Worm (Caenorhabditis elegans) whole organism, L1 larva: ENCODE results near the gene fndc-1.

Source experiments
- C04F5.9 ChIP-seq: sonication (generic microtip); optimal IDR thresholded peaks from 2 replicates; lab custom pipeline; 2016; ENCODE audit warnings: missing genetic modification characterization, missing compliant biosample characterization
- C16A3.4 ChIP-seq: fragments of 150-350 bp; optimal IDR thresholded peaks from 2 replicates; lab custom pipeline; 2014; ENCODE audit warnings: missing biosample characterization, missing genetic modification characterization
- C34B4.2 ChIP-seq: sonication (generic microtip); optimal IDR thresholded peaks from 2 replicates; lab custom pipeline; 2017; ENCODE audit warnings: mild to moderate bottlenecking, missing genetic modification characterization, missing compliant biosample characterization
- Y116A8C.19 ChIP-seq: sonication (generic microtip); optimal IDR thresholded peaks from 2 replicates; lab custom pipeline; 2016; ENCODE audit warnings: missing compliant biosample characterization, missing genetic modification characterization, borderline replicate concordance
- alr-1 ChIP-seq: fragments of 200-800 bp; sonication (Bioruptor generic); optimal IDR thresholded peaks from 2 replicates; lab custom pipeline; 2018; ENCODE audit warnings: borderline replicate concordance, mild to moderate bottlenecking, missing genetic modification characterization, missing compliant biosample characterization
- ama-1 ChIP-seq: fragments of 150-350 bp; optimal IDR thresholded peaks from 2 replicates; lab custom pipeline; 2014
- blmp-1 ChIP-seq: fragments of 150-350 bp; optimal IDR thresholded peaks from 2 replicates; lab custom pipeline; 2014; ENCODE audit warnings: missing biosample characterization, missing genetic modification characterization
- ceh-82 ChIP-seq, 3 experiments: fragments of 150-350 bp in 1 of 3; sonication (generic microtip) in 2 of 3; optimal IDR thresholded peaks; 2 replicates each; lab custom pipeline; 2014 to 2017; ENCODE audit warnings: missing biosample characterization in 3 of 3, missing genetic modification characterization in 3 of 3
- ceh-88 ChIP-seq: fragments of 200-800 bp; sonication (Bioruptor generic); IDR thresholded peaks from 2 replicates; pipeline ENCODE4 v1.3.6; 2022; ENCODE audit warnings: missing genetic modification characterization, missing compliant biosample characterization
- dpl-1 ChIP-seq, 3 experiments: fragments of 150-350 bp in 2 of 3; sonication (generic microtip) in 1 of 3; optimal IDR thresholded peaks; 2 replicates each; lab custom pipeline; 2014 to 2017; ENCODE audit warnings: missing biosample characterization in 3 of 3, missing genetic modification characterization in 3 of 3, missing genetic modification reagents in 3 of 3
- efl-1 ChIP-seq, 4 experiments: fragments of 150-350 bp; optimal IDR thresholded peaks in 3 of 4; peaks in 1 of 4; 1 replicate in 1 of 4; 2 replicates in 3 of 4; lab custom pipeline; 2014; ENCODE audit warnings: missing biosample characterization in 2 of 4, missing genetic modification characterization in 2 of 4, missing genetic modification reagents in 2 of 4
- efl-3 ChIP-seq: fragments of 200-800 bp; sonication (Bioruptor generic); optimal IDR thresholded peaks from 2 replicates; lab custom pipeline; 2018; ENCODE audit warnings: mild to moderate bottlenecking, missing genetic modification characterization, missing compliant biosample characterization
- elt-2 ChIP-seq: sonication (generic microtip); optimal IDR thresholded peaks from 2 replicates; lab custom pipeline; 2016; ENCODE audit warnings: missing genetic modification characterization, mild to moderate bottlenecking, inconsistent platforms, missing compliant biosample characterization, missing genetic modification reagents
- fkh-10 ChIP-seq: sonication (generic microtip); optimal IDR thresholded peaks from 2 replicates; lab custom pipeline; 2017; ENCODE audit warnings: missing biosample characterization, missing genetic modification reagents, missing genetic modification characterization
- fkh-8 ChIP-seq: sonication (generic microtip); optimal IDR thresholded peaks from 2 replicates; lab custom pipeline; 2016; ENCODE audit warnings: mild to moderate bottlenecking, missing genetic modification characterization, missing compliant biosample characterization
- fos-1 ChIP-seq: fragments of 150-350 bp; optimal IDR thresholded peaks from 2 replicates; lab custom pipeline; 2014; ENCODE audit warnings: missing biosample characterization, missing genetic modification characterization
- hlh-4 ChIP-seq: sonication (generic microtip); optimal IDR thresholded peaks from 2 replicates; lab custom pipeline; 2016; ENCODE audit warnings: mild to moderate bottlenecking, missing genetic modification characterization, missing compliant biosample characterization
- hpl-2 ChIP-seq: fragments of 150-350 bp; optimal IDR thresholded peaks from 2 replicates; lab custom pipeline; 2014; ENCODE audit warnings: missing biosample characterization, missing genetic modification reagents, missing genetic modification characterization
- irx-1 ChIP-seq: sonication (generic microtip); optimal IDR thresholded peaks from 2 replicates; lab custom pipeline; 2016; ENCODE audit warnings: missing genetic modification characterization, missing compliant biosample characterization
- isw-1 ChIP-seq: fragments of 200-800 bp; sonication (Bioruptor generic); IDR thresholded peaks from 2 replicates; pipeline ENCODE4 v1.3.6; 2022; ENCODE audit warnings: missing genetic modification characterization, missing compliant biosample characterization
- jun-1 ChIP-seq: fragments of 150-350 bp; optimal IDR thresholded peaks from 2 replicates; lab custom pipeline; 2014; ENCODE audit warnings: missing biosample characterization, missing genetic modification reagents, missing genetic modification characterization
- lin-14 ChIP-seq: fragments of 200-800 bp; sonication (Bioruptor generic); optimal IDR thresholded peaks from 2 replicates; lab custom pipeline; 2018; ENCODE audit warnings: mild to moderate bottlenecking, missing genetic modification characterization, moderate library complexity, missing compliant biosample characterization
- lin-15B ChIP-seq: fragments of 150-350 bp; sonication (generic microtip); optimal IDR thresholded peaks from 3 replicates; lab custom pipeline; 2014; ENCODE audit warnings: missing biosample characterization, missing genetic modification characterization
- lin-35 ChIP-seq, 2 experiments: fragments of 150-350 bp; optimal IDR thresholded peaks; 2 replicates each; lab custom pipeline; 2014; ENCODE audit warnings: missing biosample characterization in 2 of 2, missing genetic modification characterization in 2 of 2, missing genetic modification reagents in 2 of 2
- lin-39 ChIP-seq: fragments of 150-350 bp; optimal IDR thresholded peaks from 2 replicates; lab custom pipeline; 2014; ENCODE audit warnings: missing biosample characterization, missing genetic modification reagents, missing genetic modification characterization
- mab-9 ChIP-seq: fragments of 200-800 bp; sonication (Bioruptor generic); IDR thresholded peaks from 2 replicates; pipeline ENCODE4 v1.3.6; 2022; ENCODE audit warnings: missing genetic modification reagents, missing genetic modification characterization, missing compliant biosample characterization
- mdl-1 ChIP-seq, 2 experiments: fragments of 150-350 bp; optimal IDR thresholded peaks; 2 replicates each; lab custom pipeline; 2014 to 2017; ENCODE audit warnings: missing biosample characterization in 2 of 2, missing genetic modification characterization in 2 of 2, inconsistent platforms in 1 of 2
- nhr-11 ChIP-seq: fragments of 150-350 bp; optimal IDR thresholded peaks from 2 replicates; lab custom pipeline; 2014; ENCODE audit warnings: missing biosample characterization, missing genetic modification characterization
- nhr-19 ChIP-seq: fragments of 200-800 bp; sonication (Bioruptor generic); conservative IDR thresholded peaks from 2 replicates; pipeline ENCODE4 v1.3.6; 2022; ENCODE audit warnings: missing genetic modification characterization, missing compliant biosample characterization
- nhr-20 ChIP-seq: sonication (generic microtip); optimal IDR thresholded peaks from 2 replicates; lab custom pipeline; 2016; ENCODE audit warnings: mild to moderate bottlenecking, missing genetic modification characterization, missing compliant biosample characterization
- nhr-237 ChIP-seq: fragments of 150-350 bp; optimal IDR thresholded peaks from 2 replicates; lab custom pipeline; 2014; ENCODE audit warnings: missing biosample characterization, missing genetic modification characterization
- nhr-71 ChIP-seq: sonication (generic microtip); optimal IDR thresholded peaks from 2 replicates; lab custom pipeline; 2016; ENCODE audit warnings: mild to moderate bottlenecking, missing genetic modification characterization, moderate library complexity, missing compliant biosample characterization
- nhr-77 ChIP-seq: fragments of 150-350 bp; optimal IDR thresholded peaks from 2 replicates; lab custom pipeline; 2014; ENCODE audit warnings: missing biosample characterization, missing genetic modification characterization
- nhr-85 ChIP-seq: sonication (generic microtip); peaks from one replicate; lab custom pipeline; 2016; ENCODE audit warnings: missing genetic modification characterization, inconsistent platforms, missing compliant biosample characterization
- pax-3 ChIP-seq: fragments of 200-800 bp; sonication (Bioruptor generic); optimal IDR thresholded peaks from 2 replicates; lab custom pipeline; 2018; ENCODE audit warnings: mild to moderate bottlenecking, missing genetic modification characterization, moderate library complexity, missing compliant biosample characterization
- pqm-1 ChIP-seq: sonication (generic microtip); optimal IDR thresholded peaks from 3 replicates; lab custom pipeline; 2017; ENCODE audit warnings: missing biosample characterization, missing genetic modification characterization
- skn-1 ChIP-seq: fragments of 150-350 bp; optimal IDR thresholded peaks from 2 replicates; lab custom pipeline; 2014; ENCODE audit warnings: missing biosample characterization, missing genetic modification characterization
- snu-23 ChIP-seq: sonication (generic microtip); optimal IDR thresholded peaks from 2 replicates; lab custom pipeline; 2016; ENCODE audit warnings: missing genetic modification characterization, missing compliant biosample characterization
- sptf-1 ChIP-seq: fragments of 150-350 bp; optimal IDR thresholded peaks from 2 replicates; lab custom pipeline; 2014; ENCODE audit warnings: missing biosample characterization, missing genetic modification characterization
- swsn-7 ChIP-seq: sonication (generic microtip); optimal IDR thresholded peaks from 2 replicates; lab custom pipeline; 2016; ENCODE audit warnings: missing genetic modification characterization, missing compliant biosample characterization
- tbx-2 ChIP-seq: sonication (generic microtip); optimal IDR thresholded peaks from 2 replicates; lab custom pipeline; 2016; ENCODE audit warnings: missing genetic modification characterization, missing compliant biosample characterization
- tlp-1 ChIP-seq: fragments of 150-350 bp; optimal IDR thresholded peaks from 2 replicates; lab custom pipeline; 2014; ENCODE audit warnings: missing biosample characterization, missing genetic modification characterization
- unc-130 ChIP-seq: fragments of 150-350 bp; optimal IDR thresholded peaks from 2 replicates; lab custom pipeline; 2017; ENCODE audit warnings: missing biosample characterization, missing genetic modification characterization, inconsistent platforms
- unc-62 ChIP-seq: fragments of 150-350 bp; optimal IDR thresholded peaks from 2 replicates; lab custom pipeline; 2014; ENCODE audit warnings: missing biosample characterization, missing genetic modification reagents, missing genetic modification characterization
- unc-86 ChIP-seq: sonication (generic microtip); optimal IDR thresholded peaks from 2 replicates; lab custom pipeline; 2016; ENCODE audit warnings: missing genetic modification characterization, missing compliant biosample characterization
- xbp-1 ChIP-seq: sonication (generic microtip); optimal IDR thresholded peaks from 2 replicates; lab custom pipeline; 2016; ENCODE audit warnings: missing genetic modification characterization, missing compliant biosample characterization
- zag-1 ChIP-seq: fragments of 150-350 bp; optimal IDR thresholded peaks from 2 replicates; lab custom pipeline; 2014; ENCODE audit warnings: missing biosample characterization, missing genetic modification characterization
- ztf-11 ChIP-seq, 2 experiments: sonication (generic microtip); optimal IDR thresholded peaks; 2 replicates each; lab custom pipeline; 2016 to 2017; ENCODE audit warnings: missing genetic modification characterization in 2 of 2, missing biosample characterization in 1 of 2, missing compliant biosample characterization in 1 of 2
- ztf-4 ChIP-seq: fragments of 150-350 bp; optimal IDR thresholded peaks from 2 replicates; lab custom pipeline; 2014; ENCODE audit warnings: missing biosample characterization, missing genetic modification characterization

fndc-1 gene

ce11 chrII:11240214-11240613 is 3.1 kb upstream of the fndc-1 start:
- TF ChIP-seq Y116A8C.19 (tag; lab: Kevin White, UChicago) (no peak), mdl-1 (tag; optimal IDR thresholded peaks at IDR 0.05; lab: Kevin White, UChicago) (no peak), C34B4.2 (tag; lab: Kevin White, UChicago) (no peak), jun-1 (no peak), pax-3 (tag; lab: Kevin White, UChicago) (no peak), lin-39 (tag; lab: Kevin White, UChicago) (no peak), tlp-1 (tag; lab: Kevin White, UChicago) (no peak), lin-15B (no peak), snu-23 (no peak), nhr-11 (tag; lab: Kevin White, UChicago) (no peak), sptf-1 (tag; lab: Kevin White, UChicago) (no peak), ceh-88 (GFP tag; lab: Robert Waterston, UW) (no peak), ztf-4 (tag; lab: Kevin White, UChicago) (no peak), tbx-2 (tag; lab: Kevin White, UChicago) (no peak), alr-1 (tag; lab: Kevin White, UChicago) (no peak), fkh-8 (tag; lab: Kevin White, UChicago) (no peak), unc-86 (tag; lab: Kevin White, UChicago) (no peak)
- TF ChIP-seq, all 84 proteins: peak for 0

- TF ChIP-seq unc-130 (tag; lab: Kevin White, UChicago) (peak; percentile 54), mdl-1 (tag; optimal IDR thresholded peaks at IDR 0.05; lab: Kevin White, UChicago) (peak in 1 of 2 experiments; percentile 75), elt-2 (tag; lab: Kevin White, UChicago) (peak; percentile 31), nhr-20 (tag; lab: Kevin White, UChicago) (peak; percentile 89), unc-62 (GFP tag; lab: Kevin White, UChicago) (no peak), skn-1 (tag; lab: Kevin White, UChicago) (peak; percentile 96), efl-3 (no peak), nhr-237 (peak; percentile 38), efl-1 (optimal IDR thresholded peaks at IDR 0.05; lab: Kevin White, UChicago) (peak; percentile 83 to 87), efl-1 (GFP tag; optimal IDR thresholded peaks at IDR 0.05 in 1 of 2; lab: Kevin White, UChicago) (peak; percentile 80 to 96), nhr-85 (tag; lab: Kevin White, UChicago) (peak; percentile 71), nhr-11 (tag; lab: Kevin White, UChicago) (no peak), hlh-4 (tag; lab: Kevin White, UChicago) (no peak), swsn-7 (tag; lab: Kevin White, UChicago) (peak; percentile 71), C04F5.9 (tag; lab: Kevin White, UChicago) (peak; percentile 42), ceh-82 (tag; optimal IDR thresholded peaks at IDR 0.05; lab: Kevin White, UChicago) (peak; percentile 63 to 88 (median 67)), dpl-1 (GFP tag; optimal IDR thresholded peaks at IDR 0.05; lab: Kevin White, UChicago) (peak; percentile 71 to 85 (median 78)), xbp-1 (tag; lab: Kevin White, UChicago) (peak; percentile 81), C16A3.4 (peak; percentile 92), irx-1 (tag; lab: Kevin White, UChicago) (peak; percentile 64), ztf-11 (tag; optimal IDR thresholded peaks at IDR 0.05; lab: Kevin White, UChicago) (peak in 1 of 2 experiments; percentile 29), blmp-1 (tag; lab: Kevin White, UChicago) (peak; percentile 91), ama-1 (no peak), nhr-71 (tag; lab: Kevin White, UChicago) (peak; percentile 89), hpl-2 (GFP tag; lab: Kevin White, UChicago) (peak; percentile 31), unc-86 (tag; lab: Kevin White, UChicago) (peak; percentile 63), lin-35 (GFP tag; optimal IDR thresholded peaks at IDR 0.05; lab: Kevin White, UChicago) (peak; percentile 81 to 89), zag-1 (tag; lab: Kevin White, UChicago) (no peak), pqm-1 (tag; lab: Kevin White, UChicago) (no peak), tbx-2 (tag; lab: Kevin White, UChicago) (peak; percentile 73), nhr-19 (peak; percentile 76), nhr-77 (tag; lab: Kevin White, UChicago) (peak; percentile 72), isw-1 (GFP tag; lab: Robert Waterston, UW) (peak; percentile 83), lin-15B (peak; percentile 94), mab-9 (GFP tag; lab: Robert Waterston, UW) (0 out of 2 replicates have a peak, but pooled peaks have one; percentile 49), lin-14 (GFP tag; lab: Kevin White, UChicago) (peak; percentile 89), fkh-10 (peak; percentile 57), fos-1 (no peak), pax-3 (tag; lab: Kevin White, UChicago) (peak; percentile 48)
These were observed 1.9 kb upstream of the fndc-1 start, which contains the start of the genes rpn-9 and T06D8.9 for ce11 chrII:11238869-11239647. Gene rpn-9, minus strand, starts transcription at chrII:11238919. Gene T06D8.9, plus strand, starts transcription at chrII:11239597.
